Worm (Caenorhabditis elegans): ENCODE data around the gene atx-3.

DNA sequence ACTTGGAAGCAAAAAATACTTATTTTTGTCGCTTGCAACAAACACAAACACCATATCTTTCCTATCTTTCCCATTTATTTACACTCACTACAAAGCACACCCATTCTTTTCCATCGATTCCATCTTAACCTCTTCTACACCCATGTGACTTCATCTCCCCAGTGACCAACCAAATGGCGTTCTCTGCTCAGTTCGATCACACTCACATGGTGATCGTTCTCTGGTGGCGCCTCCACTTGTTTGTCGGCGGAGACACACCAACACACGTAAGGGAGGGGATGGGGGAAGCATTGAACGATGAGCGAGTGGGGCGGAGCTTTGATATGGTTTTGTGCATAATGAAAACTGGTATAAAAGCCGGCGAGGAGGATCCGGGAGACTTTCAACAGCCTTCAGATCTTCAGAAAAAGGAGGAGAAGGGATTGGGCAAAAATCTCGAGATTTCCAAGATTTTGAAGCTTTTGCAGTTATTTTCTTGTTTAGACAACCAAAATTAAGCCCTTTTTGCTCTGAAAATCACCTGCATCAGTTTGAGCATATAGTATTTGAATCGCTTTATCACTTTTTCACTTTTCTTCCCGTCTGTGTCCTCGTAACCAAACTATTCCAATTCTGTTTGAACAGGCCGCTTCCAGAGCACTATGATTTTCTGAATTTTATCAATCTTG lies 10.6 kb downstream of the atx-3 start:
- TF ChIP-seq elt-4 (tag; optimal IDR thresholded peaks at IDR 0.05) = no peak
- no peak for TF ChIP-seq pag-3 (tag; optimal IDR thresholded peaks at IDR 0.05; ENCODE audit: borderline replicate concordance)
- no peak for TF ChIP-seq nhr-11 (tag; optimal IDR thresholded peaks at IDR 0.05)
- TF ChIP-seq ceh-34 (tag; optimal IDR thresholded peaks at IDR 0.05) = no peak
- no peak for TF ChIP-seq C08G9.2 (tag; optimal IDR thresholded peaks at IDR 0.05)
- TF ChIP-seq unc-55 (GFP tag; optimal IDR thresholded peaks at IDR 0.05) = no peak
- no peak for TF ChIP-seq C38D4.7 (GFP tag; optimal IDR thresholded peaks at IDR 0.05)
- no peak for TF ChIP-seq rnt-1 (tag; optimal IDR thresholded peaks at IDR 0.05)
- no peak for TF ChIP-seq ceh-6 (GFP tag; optimal IDR thresholded peaks at IDR 0.05)
- no peak for TF ChIP-seq ceh-2 (tag; optimal IDR thresholded peaks at IDR 0.05)
- no peak for TF ChIP-seq pha-4 (tag; optimal IDR thresholded peaks at IDR 0.05)
- no peak for TF ChIP-seq tbx-2 (tag; optimal IDR thresholded peaks at IDR 0.05)
- TF ChIP-seq fkh-10 (GFP tag; optimal IDR thresholded peaks at IDR 0.05) = no peak
- TF ChIP-seq fax-1 (tag; optimal IDR thresholded peaks at IDR 0.05) = no peak

Measured in whole organism, late embryonic.